Fruit fly (Drosophila melanogaster): Measurements from ENCODE around the gene CG42367.
A peak's percentile ranks its signal among the peaks of the same experiment; 100 is the strongest.

The CG42367 gene

dm6 chr2L:9963603-9964042, 33.2 kb downstream of the CG42367 start, which contains the start of gene CG5850 (continued):
- TF ChIP-seq D19A (tag; optimal IDR thresholded peaks at IDR 0.05) = peak; percentile 38
- peak; percentile 65 for TF ChIP-seq E2f2 (GFP tag; IDR thresholded peaks at IDR 0.05)
- no peak for TF ChIP-seq bowl (GFP tag; IDR thresholded peaks at IDR 0.05)
- no peak for TF ChIP-seq hb (GFP tag; IDR thresholded peaks at IDR 0.05; ENCODE audit: partially characterized antibody)
- no peak for TF ChIP-seq btn (GFP tag; optimal IDR thresholded peaks at IDR 0.05)
- no peak for TF ChIP-seq toy (GFP tag; IDR thresholded peaks at IDR 0.05)
- no peak for TF ChIP-seq Hsf (GFP tag; optimal IDR thresholded peaks at IDR 0.05)
- TF ChIP-seq cg (GFP tag; optimal IDR thresholded peaks at IDR 0.05) = no peak
- TF ChIP-seq CG5953 (GFP tag; IDR thresholded peaks at IDR 0.05) = no peak
- TF ChIP-seq lmd (GFP tag; IDR thresholded peaks at IDR 0.05) = no peak
- no peak for TF ChIP-seq aop (GFP tag; IDR thresholded peaks at IDR 0.05)
- no peak for TF ChIP-seq Sox102F (GFP tag; optimal IDR thresholded peaks at IDR 0.05)
- peak; percentile 64 for TF ChIP-seq CG12391 (tag; optimal IDR thresholded peaks at IDR 0.05)
- TF ChIP-seq CG9932 (GFP tag; IDR thresholded peaks at IDR 0.05) = no peak
- no peak for TF ChIP-seq Ravus (GFP tag; IDR thresholded peaks at IDR 0.05)
- TF ChIP-seq CG17612 (GFP tag; IDR thresholded peaks at IDR 0.05) = no peak
- TF ChIP-seq CG7928 (GFP tag; optimal IDR thresholded peaks at IDR 0.05) = peak; percentile 85
- TF ChIP-seq CG18764 (GFP tag; optimal IDR thresholded peaks at IDR 0.05) = no peak
- TF ChIP-seq CG7556 (GFP tag; optimal IDR thresholded peaks at IDR 0.05) = no peak
- no peak for TF ChIP-seq CG6689 (GFP tag; IDR thresholded peaks at IDR 0.05)
- TF ChIP-seq sim (GFP tag; IDR thresholded peaks at IDR 0.05) = no peak
- peak; percentile 71 for TF ChIP-seq row (GFP tag; IDR thresholded peaks at IDR 0.05)
- no peak for TF ChIP-seq rib (GFP tag; IDR thresholded peaks at IDR 0.05)
- TF ChIP-seq tin (GFP tag; optimal IDR thresholded peaks at IDR 0.05) = no peak
- peak; percentile 58 for TF ChIP-seq gfzf (GFP tag; optimal IDR thresholded peaks at IDR 0.05)
- TF ChIP-seq CG4282 (GFP tag; optimal IDR thresholded peaks at IDR 0.05) = no peak
- TF ChIP-seq CG4404 (GFP tag; IDR thresholded peaks at IDR 0.05) = no peak
- no peak for TF ChIP-seq CG9876 (GFP tag; optimal IDR thresholded peaks at IDR 0.05)
- no peak for TF ChIP-seq ATbp (GFP tag; optimal IDR thresholded peaks at IDR 0.05)
- no peak for TF ChIP-seq yki (optimal IDR thresholded peaks at IDR 0.05)
- no peak for TF ChIP-seq CG3838 (GFP tag; optimal IDR thresholded peaks at IDR 0.05)
- no peak for TF ChIP-seq Atf-2 (GFP tag; optimal IDR thresholded peaks at IDR 0.05)
- TF ChIP-seq HLHmδ (GFP tag; optimal IDR thresholded peaks at IDR 0.05) = no peak
- peak; percentile 4 for TF ChIP-seq CG15696 (tag; optimal IDR thresholded peaks at IDR 0.05)
- no peak for TF ChIP-seq CG16815 (GFP tag; optimal IDR thresholded peaks at IDR 0.05)
- TF ChIP-seq CG10565 (GFP tag; optimal IDR thresholded peaks at IDR 0.05) = no peak
- TF ChIP-seq zen2 (GFP tag; IDR thresholded peaks at IDR 0.05; ENCODE audit: partially characterized antibody) = no peak
- TF ChIP-seq dmrt11E (tag; optimal IDR thresholded peaks at IDR 0.05) = peak; percentile 7
- TF ChIP-seq CG2129 (GFP tag; IDR thresholded peaks at IDR 0.05; ENCODE audit: partially characterized antibody) = no peak
- TF ChIP-seq Med (GFP tag) = no peak
- TF ChIP-seq zf30C (GFP tag; optimal IDR thresholded peaks at IDR 0.05) = no peak
- TF ChIP-seq so (GFP tag; IDR thresholded peaks at IDR 0.05) = no peak
- no peak for TF ChIP-seq B-H2 (GFP tag; optimal IDR thresholded peaks at IDR 0.05)
- no peak for TF ChIP-seq CG13894 (tag; optimal IDR thresholded peaks at IDR 0.05)
- no peak for TF ChIP-seq salm (tag; optimal IDR thresholded peaks at IDR 0.05)
- no peak for TF ChIP-seq Spps (tag; optimal IDR thresholded peaks at IDR 0.05)
- TF ChIP-seq Taf1 (GFP tag; IDR thresholded peaks at IDR 0.05) = no peak
- TF ChIP-seq prd (optimal IDR thresholded peaks at IDR 0.05) = no peak
- no peak for TF ChIP-seq prd (GFP tag; IDR thresholded peaks at IDR 0.05)
- no peak for TF ChIP-seq CG11085 (GFP tag; IDR thresholded peaks at IDR 0.05)
- TF ChIP-seq gem (tag; optimal IDR thresholded peaks at IDR 0.05) = peak; percentile 53
- TF ChIP-seq otp (GFP tag; IDR thresholded peaks at IDR 0.05) = no peak
- no peak for TF ChIP-seq CG11695 (GFP tag; IDR thresholded peaks at IDR 0.05)

Measured in whole organism, embryonic.